Worm (Caenorhabditis elegans): ENCODE data around the gene F55C12.19.

The F55C12.19 gene

ce11 chrII:5841866-5842265 is 24.1 kb upstream of the F55C12.19 start, which contains the start of gene nep-25:
TSS of gene nep-25 (plus strand) at chrII:5842240.
- peak in 1 of 2 experiments; percentile 90 for TF ChIP-seq unc-62 (GFP tag; optimal IDR thresholded peaks at IDR 0.05 in 1 of 2)
- TF ChIP-seq unc-62 (tag; optimal IDR thresholded peaks at IDR 0.05) = no peak
- peak; percentile 46 for TF ChIP-seq aha-1 (tag)
- TF ChIP-seq daf-8 (GFP tag; IDR thresholded peaks at IDR 0.05) = no peak

- peak; percentile 100 for TF ChIP-seq dve-1 (tag; optimal IDR thresholded peaks at IDR 0.05; ENCODE audit: insufficient read depth)
- TF ChIP-seq unc-39 (tag; optimal IDR thresholded peaks at IDR 0.05) = peak; percentile 75
- peak; percentile 87 for TF ChIP-seq dpl-1 (GFP tag; optimal IDR thresholded peaks at IDR 0.05)
- peak; percentile 93 for TF ChIP-seq T20F7.1 (GFP tag; optimal IDR thresholded peaks at IDR 0.05)
- TF ChIP-seq aly-2 (tag; optimal IDR thresholded peaks at IDR 0.05) = no peak
- TF ChIP-seq lin-29 (GFP tag; IDR thresholded peaks at IDR 0.05) = peak; percentile 92
- TF ChIP-seq tra-1 (GFP tag; IDR thresholded peaks at IDR 0.05) = peak; percentile 98
- TF ChIP-seq spr-3 (GFP tag; optimal IDR thresholded peaks at IDR 0.05) = peak; percentile 97
- TF ChIP-seq dmd-6 (GFP tag; IDR thresholded peaks at IDR 0.05) = peak; percentile 99
- TF ChIP-seq rbr-2 (tag; optimal IDR thresholded peaks at IDR 0.05) = peak; percentile 99
- peak; percentile 98 for TF ChIP-seq nhr-102 (tag; optimal IDR thresholded peaks at IDR 0.05)
- TF ChIP-seq zfp-3 (GFP tag; conservative IDR thresholded peaks at IDR 0.05) = peak; percentile 96
- TF ChIP-seq gei-8 (GFP tag; optimal IDR thresholded peaks at IDR 0.05) = peak; percentile 94
- TF ChIP-seq F49E8.2 (tag; optimal IDR thresholded peaks at IDR 0.05; ENCODE audit: borderline replicate concordance) = peak; percentile 97
- peak; percentile 98 for TF ChIP-seq lin-13 (GFP tag; optimal IDR thresholded peaks at IDR 0.05)
- TF ChIP-seq nhr-111 (GFP tag; optimal IDR thresholded peaks at IDR 0.05) = peak; percentile 89
- TF ChIP-seq zip-11 (GFP tag; IDR thresholded peaks at IDR 0.05) = 0 out of 2 replicates have a peak, but pooled peaks have one; percentile 52
- peak; percentile 70 for TF ChIP-seq nhr-237 (tag; optimal IDR thresholded peaks at IDR 0.05)
- TF ChIP-seq nhr-25 (tag; optimal IDR thresholded peaks at IDR 0.05; ENCODE audit: borderline replicate concordance, insufficient read depth) = peak; percentile 96
- TF ChIP-seq egl-27 (tag; optimal IDR thresholded peaks at IDR 0.05) = peak; percentile 93
- TF ChIP-seq snpc-4 (tag; optimal IDR thresholded peaks at IDR 0.05) = peak; percentile 98
- peak; percentile 96 for TF ChIP-seq duxl-1 (tag; optimal IDR thresholded peaks at IDR 0.05; ENCODE audit: poor library complexity)
- peak; percentile 53 for TF ChIP-seq pqm-1 (tag; optimal IDR thresholded peaks at IDR 0.05)
- TF ChIP-seq zag-1 (tag; optimal IDR thresholded peaks at IDR 0.05) = peak; percentile 97
- TF ChIP-seq jun-1 (tag; optimal IDR thresholded peaks at IDR 0.05) = peak; percentile 98
- peak; percentile 95 for TF ChIP-seq lin-38 (GFP tag; IDR thresholded peaks at IDR 0.05)
- TF ChIP-seq D1046.2 (GFP tag; IDR thresholded peaks at IDR 0.05) = peak; percentile 92
- peak; percentile 100 for TF ChIP-seq fkh-10 (GFP tag; optimal IDR thresholded peaks at IDR 0.05)
- peak; percentile 88 for TF ChIP-seq Y48G9A.11 (GFP tag; IDR thresholded peaks at IDR 0.05)
- peak; percentile 99 for TF ChIP-seq daf-19 (GFP tag; conservative IDR thresholded peaks at IDR 0.05)
- TF ChIP-seq nhr-6 (tag; optimal IDR thresholded peaks at IDR 0.05) = peak; percentile 96
- TF ChIP-seq tag-97 (GFP tag; IDR thresholded peaks at IDR 0.05) = no peak
- peak; percentile 94 to 95 for TF ChIP-seq mdl-1 (tag; optimal IDR thresholded peaks at IDR 0.05)
- TF ChIP-seq Y75B8A.6 (GFP tag; IDR thresholded peaks at IDR 0.05) = peak; percentile 78
- peak; percentile 74; the same call in 1 of the 2 replicates for TF ChIP-seq Y105C5A.15 (GFP tag; IDR thresholded peaks at IDR 0.05)
- TF ChIP-seq unc-130 (GFP tag; optimal IDR thresholded peaks at IDR 0.05) = peak; percentile 93
- peak; percentile 87 for TF ChIP-seq lir-3 (tag; optimal IDR thresholded peaks at IDR 0.05)
- peak; percentile 85 to 100 for TF ChIP-seq unc-62 (GFP tag; optimal IDR thresholded peaks at IDR 0.05 in 1 of 2)
- peak; percentile 50 for TF ChIP-seq unc-62 (tag; optimal IDR thresholded peaks at IDR 0.05)
- peak; percentile 91 for TF ChIP-seq ztf-7 (tag; optimal IDR thresholded peaks at IDR 0.05)
- peak; percentile 96 for TF ChIP-seq hlh-30 (tag; optimal IDR thresholded peaks at IDR 0.05; ENCODE audit: insufficient read depth)
- TF ChIP-seq daf-16 (GFP tag; optimal IDR thresholded peaks at IDR 0.05) = peak; percentile 89 to 97
- peak; percentile 89 for TF ChIP-seq daf-16 (tag; optimal IDR thresholded peaks at IDR 0.05)
- peak; percentile 89; the same call in 1 of the 2 replicates for TF ChIP-seq ceh-44 (GFP tag; IDR thresholded peaks at IDR 0.05)
- peak; percentile 87 for TF ChIP-seq zfp-2 (tag; optimal IDR thresholded peaks at IDR 0.05)
- 0 out of 2 replicates have a peak, but pooled peaks have one; percentile 20 for TF ChIP-seq daf-8 (GFP tag; IDR thresholded peaks at IDR 0.05)
- 0 out of 2 replicates have a peak, but pooled peaks have one; percentile 34 for TF ChIP-seq F26F4.8 (GFP tag; conservative IDR thresholded peaks at IDR 0.05)
These were observed 21.2 kb upstream of the F55C12.19 start for ce11 chrII:5844694-5845129.

Measured in whole organism, L4 larva.